Fruit fly (Drosophila melanogaster) whole organism, embryonic: Measurements from ENCODE around the gene Or22c.

Source experiments
- Ada2b ChIP-seq: fragments of 200-800 bp; sonication (Bioruptor generic); IDR thresholded peaks from 2 replicates; pipeline ENCODE4 v1.3.6; 2022; ENCODE audit warnings: missing biosample characterization, missing genetic modification characterization
- CG10267 ChIP-seq: fragments of 200-800 bp; sonication (Bioruptor generic); optimal IDR thresholded peaks from 2 replicates; lab custom pipeline; 2018; ENCODE audit warnings: missing biosample characterization, mild to moderate bottlenecking, missing genetic modification characterization, moderate library complexity
- CG11504 ChIP-seq: fragments of 200-800 bp; sonication (Bioruptor generic); optimal IDR thresholded peaks from 3 replicates; lab custom pipeline; 2019; ENCODE audit warnings: missing biosample characterization, mild to moderate bottlenecking, missing genetic modification characterization, moderate library complexity
- CG12104 ChIP-seq: fragments of 200-800 bp; sonication (Bioruptor generic); optimal IDR thresholded peaks from 3 replicates; lab custom pipeline; 2016; ENCODE audit warnings: missing biosample characterization, missing genetic modification characterization
- CG12391 ChIP-seq: fragments of 200-800 bp; sonication (Bioruptor generic); optimal IDR thresholded peaks from 3 replicates; lab custom pipeline; 2018; ENCODE audit warnings: missing biosample characterization, mild to moderate bottlenecking, missing genetic modification characterization, moderate library complexity
- CG13287 ChIP-seq: fragments of 200-800 bp; sonication (Bioruptor generic); IDR thresholded peaks from 2 replicates; pipeline ENCODE4 v1.3.6; 2022; ENCODE audit warnings: missing biosample characterization, missing genetic modification characterization; ENCODE audit not compliant: partially characterized antibody
- CG14014 ChIP-seq: fragments of 200-800 bp; sonication (Bioruptor generic); IDR thresholded peaks from 2 replicates; pipeline ENCODE4 v1.3.6; 2022; ENCODE audit warnings: missing biosample characterization, missing genetic modification characterization
- CG16813 ChIP-seq: fragments of 200-800 bp; sonication (Bioruptor generic); IDR thresholded peaks from 3 replicates; pipeline ENCODE4 v1.3.6; 2022; ENCODE audit warnings: missing biosample characterization, missing genetic modification characterization; ENCODE audit not compliant: partially characterized antibody
- CG17802 ChIP-seq: fragments of 200-800 bp; sonication (Bioruptor generic); optimal IDR thresholded peaks from 2 replicates; lab custom pipeline; 2018; ENCODE audit warnings: missing biosample characterization, mild to moderate bottlenecking, missing genetic modification characterization, moderate library complexity
- CG18262 ChIP-seq: fragments of 200-800 bp; optimal IDR thresholded peaks from 3 replicates; lab custom pipeline; 2019; ENCODE audit warnings: missing biosample characterization, mild to moderate bottlenecking, missing genetic modification characterization, moderate library complexity
- CG2678 ChIP-seq: fragments of 200-800 bp; sonication (Bioruptor generic); optimal IDR thresholded peaks from 3 replicates; lab custom pipeline; 2019; ENCODE audit warnings: missing biosample characterization, mild to moderate bottlenecking, missing genetic modification characterization, moderate library complexity
- CG31441 ChIP-seq: fragments of 200-800 bp; sonication (Bioruptor generic); IDR thresholded peaks from 2 replicates; pipeline ENCODE4 v1.3.6; 2022; ENCODE audit warnings: missing biosample characterization, missing genetic modification characterization
- CG34224 ChIP-seq: fragments of 200-800 bp; sonication (Bioruptor generic); IDR thresholded peaks from 3 replicates; pipeline ENCODE4 v1.3.6; 2022; ENCODE audit warnings: missing biosample characterization, missing genetic modification characterization; ENCODE audit not compliant: partially characterized antibody
- CG3726 ChIP-seq: fragments of 200-800 bp; sonication (Bioruptor generic); IDR thresholded peaks from 3 replicates; pipeline ENCODE4, ENCODE4 v1.3.6; 2022; ENCODE audit warnings: missing biosample characterization, missing genetic modification characterization
- CG42726 ChIP-seq: fragments of 200-800 bp; sonication (Bioruptor generic); IDR thresholded peaks from 2 replicates; pipeline ENCODE4 v1.3.6; 2022; ENCODE audit warnings: missing biosample characterization, missing genetic modification characterization; ENCODE audit not compliant: partially characterized antibody
- CG6791 ChIP-seq: fragments of 200-800 bp; sonication (Bioruptor generic); IDR thresholded peaks from 3 replicates; pipeline ENCODE4 v1.3.6; 2022; ENCODE audit warnings: missing biosample characterization, missing genetic modification characterization; ENCODE audit not compliant: partially characterized antibody
- CG9727 ChIP-seq: fragments of 200-800 bp; sonication (Bioruptor generic); optimal IDR thresholded peaks from 3 replicates; lab custom pipeline; 2017; ENCODE audit warnings: missing biosample characterization, mild to moderate bottlenecking, missing genetic modification characterization
- Dll ChIP-seq: fragments of 200-800 bp; sonication (Bioruptor generic); IDR thresholded peaks from 4 replicates; pipeline ENCODE4 v1.3.6; 2022; ENCODE audit warnings: missing biosample characterization, missing genetic modification characterization; ENCODE audit not compliant: partially characterized antibody
- Doc3 ChIP-seq: fragments of 200-800 bp; sonication (Bioruptor generic); IDR thresholded peaks from 3 replicates; pipeline ENCODE4 v1.3.6; 2022; ENCODE audit warnings: missing biosample characterization, missing genetic modification characterization; ENCODE audit not compliant: partially characterized antibody
- HLHmδ ChIP-seq: fragments of 200-800 bp; sonication (Bioruptor generic); optimal IDR thresholded peaks from 2 replicates; lab custom pipeline; 2018; ENCODE audit warnings: missing biosample characterization, mild to moderate bottlenecking, missing genetic modification characterization, moderate library complexity
- NC2β ChIP-seq: fragments of 200-800 bp; sonication (Bioruptor generic); optimal IDR thresholded peaks from 2 replicates; lab custom pipeline; 2016; ENCODE audit warnings: missing biosample characterization, missing genetic modification characterization
- Opbp ChIP-seq: fragments of 200-800 bp; sonication (Bioruptor generic); IDR thresholded peaks from 3 replicates; pipeline ENCODE4 v1.3.6; 2022; ENCODE audit warnings: missing biosample characterization, missing genetic modification characterization; ENCODE audit not compliant: partially characterized antibody
- Scr ChIP-seq: fragments of 200-800 bp; sonication (Bioruptor generic); IDR thresholded peaks from 2 replicates; pipeline ENCODE4 v1.3.6; 2022; ENCODE audit warnings: missing biosample characterization, missing genetic modification characterization; ENCODE audit not compliant: partially characterized antibody
- Stat92E ChIP-seq, 3 experiments: fragments of >200 bp in 2 of 3; fragments of 200-800 bp in 1 of 3; sonication (Bioruptor generic) in 1 of 3; optimal IDR thresholded peaks; 2 replicates each; lab custom pipeline; 2017 to 2019; ENCODE audit warnings: missing biosample characterization in 3 of 3, missing genetic modification characterization in 3 of 3, mild to moderate bottlenecking in 1 of 3, moderate library complexity in 1 of 3
- Xbp1 ChIP-seq: fragments of 200-800 bp; sonication (Bioruptor generic); optimal IDR thresholded peaks from 3 replicates; lab custom pipeline; 2016; ENCODE audit warnings: missing biosample characterization, mild to moderate bottlenecking, missing genetic modification characterization
- ato ChIP-seq: fragments of 200-800 bp; sonication (Bioruptor generic); IDR thresholded peaks from 2 replicates; pipeline ENCODE4 v1.3.6; 2022; ENCODE audit warnings: missing biosample characterization, missing genetic modification characterization; ENCODE audit not compliant: partially characterized antibody
- bbx ChIP-seq: fragments of 200-800 bp; sonication (Bioruptor generic); IDR thresholded peaks from 2 replicates; pipeline ENCODE4 v1.3.6; 2022; ENCODE audit warnings: missing biosample characterization, missing genetic modification characterization; ENCODE audit not compliant: partially characterized antibody
- chif ChIP-seq, 2 experiments: fragments of 200-800 bp; sonication (Bioruptor generic); optimal IDR thresholded peaks; 3 replicates each; lab custom pipeline; 2016; ENCODE audit warnings: missing biosample characterization in 2 of 2, missing genetic modification characterization in 2 of 2
- cwo ChIP-seq: fragments of 200-800 bp; sonication (Bioruptor generic); optimal IDR thresholded peaks from 3 replicates; lab custom pipeline; 2017; ENCODE audit warnings: missing biosample characterization, missing genetic modification characterization, mild to moderate bottlenecking, moderate library complexity, missing genetic modification reagents
- exex ChIP-seq: fragments of 200-800 bp; sonication (Bioruptor generic); optimal IDR thresholded peaks from 4 replicates; lab custom pipeline; 2018; ENCODE audit warnings: missing biosample characterization, mild to moderate bottlenecking, missing genetic modification characterization, moderate library complexity
- gem ChIP-seq: fragments of 200-800 bp; sonication (Bioruptor generic); optimal IDR thresholded peaks from 2 replicates; lab custom pipeline; 2019; ENCODE audit warnings: missing biosample characterization, mild to moderate bottlenecking, missing genetic modification characterization, moderate library complexity
- grn ChIP-seq: fragments of 200-800 bp; sonication (Bioruptor generic); optimal IDR thresholded peaks from 3 replicates; lab custom pipeline; 2017; ENCODE audit warnings: missing biosample characterization, missing genetic modification characterization
- gt ChIP-seq: fragments of 200-800 bp; sonication (Bioruptor generic); IDR thresholded peaks from 2 replicates; pipeline ENCODE4 v1.3.6; 2022; ENCODE audit warnings: missing biosample characterization, missing genetic modification characterization
- hb ChIP-seq: fragments of 200-800 bp; sonication (Bioruptor generic); IDR thresholded peaks from 3 replicates; pipeline ENCODE4 v1.3.6; 2022; ENCODE audit warnings: missing biosample characterization, missing genetic modification characterization; ENCODE audit not compliant: partially characterized antibody
- hkb ChIP-seq, 2 experiments: fragments of 200-800 bp in 1 of 2; fragments of >200 bp in 1 of 2; sonication (Bioruptor generic) in 1 of 2; IDR thresholded peaks in 1 of 2; optimal IDR thresholded peaks in 1 of 2; 2 replicates each; pipeline versions ENCODE4 v1.3.6 to Lab custom; 2017 to 2022; ENCODE audit warnings: missing biosample characterization in 1 of 2, missing genetic modification characterization in 1 of 2
- knrl ChIP-seq: fragments of 200-800 bp; sonication (Bioruptor generic); IDR thresholded peaks from 3 replicates; pipeline ENCODE4 v1.3.6; 2022; ENCODE audit warnings: missing biosample characterization, missing genetic modification characterization; ENCODE audit not compliant: partially characterized antibody
- lmd ChIP-seq: fragments of 200-800 bp; sonication (Bioruptor generic); IDR thresholded peaks from 2 replicates; pipeline ENCODE4 v1.3.6; 2022; ENCODE audit warnings: missing biosample characterization, missing genetic modification characterization
- mld ChIP-seq: fragments of 200-800 bp; sonication (Bioruptor generic); IDR thresholded peaks from 3 replicates; pipeline ENCODE4 v1.3.6; 2022; ENCODE audit warnings: missing biosample characterization, missing genetic modification characterization; ENCODE audit not compliant: partially characterized antibody
- nerfin-2 ChIP-seq: fragments of 200-800 bp; sonication (Bioruptor generic); IDR thresholded peaks from 2 replicates; pipeline ENCODE4 v1.3.6; 2022; ENCODE audit warnings: missing biosample characterization, missing genetic modification characterization; ENCODE audit not compliant: partially characterized antibody
- sima ChIP-seq: fragments of 200-800 bp; sonication (Bioruptor generic); optimal IDR thresholded peaks from 2 replicates; lab custom pipeline; 2016; ENCODE audit warnings: missing biosample characterization, missing genetic modification characterization
- tin ChIP-seq: fragments of 200-800 bp; sonication (Bioruptor generic); optimal IDR thresholded peaks from 3 replicates; lab custom pipeline; 2016; ENCODE audit warnings: missing biosample characterization, missing genetic modification characterization
- unc-4 ChIP-seq: fragments of 200-800 bp; sonication (Bioruptor generic); IDR thresholded peaks from 2 replicates; pipeline ENCODE4 v1.3.6; 2022; ENCODE audit warnings: missing biosample characterization, missing genetic modification characterization; ENCODE audit not compliant: partially characterized antibody
- vnd ChIP-seq: fragments of 200-800 bp; sonication (Bioruptor generic); IDR thresholded peaks from 3 replicates; pipeline ENCODE4 v1.3.6; 2022; ENCODE audit warnings: missing biosample characterization, missing genetic modification characterization; ENCODE audit not compliant: partially characterized antibody
- vvl ChIP-seq: fragments of 200-800 bp; sonication (Bioruptor generic); IDR thresholded peaks from 2 replicates; pipeline ENCODE4 v1.3.6; 2022; ENCODE audit warnings: missing biosample characterization, missing genetic modification characterization

Or22c gene

DNA sequence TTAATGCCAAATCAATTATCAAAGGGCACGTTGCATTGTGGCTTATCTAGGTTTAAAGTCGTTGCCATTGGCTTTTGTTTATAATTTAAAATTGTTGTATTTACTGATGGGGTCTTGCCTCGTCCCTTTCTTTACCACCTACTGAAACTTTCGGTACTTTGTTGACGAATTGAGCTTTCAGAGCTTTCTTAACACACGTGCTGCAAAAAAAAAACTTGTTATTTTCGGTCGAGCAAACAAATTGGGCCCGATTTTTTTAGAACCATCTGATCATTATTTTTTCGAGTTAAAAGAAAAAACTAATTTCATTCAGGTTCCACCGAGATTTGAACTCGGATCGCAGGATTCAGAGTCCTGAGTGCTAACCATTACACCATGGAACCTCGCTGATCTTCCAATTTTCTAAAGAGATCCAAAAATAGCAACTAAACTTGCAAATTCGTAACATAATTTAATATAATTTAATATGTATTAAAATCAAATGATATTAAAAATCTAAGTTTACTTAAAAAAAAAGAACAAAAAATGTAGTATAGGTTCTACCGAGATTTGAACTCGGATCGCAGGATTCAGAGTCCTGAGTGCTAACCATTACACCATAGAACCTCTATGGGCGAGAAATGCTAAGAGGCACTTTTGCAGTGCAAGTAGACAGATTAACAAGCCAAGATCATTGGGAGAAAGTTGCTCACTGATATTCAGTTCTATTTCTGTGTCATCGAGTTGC lies 43.9 kb upstream of the Or22c start:
- TF ChIP-seq mld (peak; percentile 85), hkb (optimal IDR thresholded peaks at IDR 0.05; lab: Kevin White, UChicago) (no peak), hkb (GFP tag; IDR thresholded peaks at IDR 0.05; lab: Robert Waterston, UW) (0 out of 2 replicates have a peak, but pooled peaks have one; percentile 12), CG18262 (peak; percentile 26), CG31441 (peak; percentile 33; the same call in 1 of the 2 replicates), bbx (GFP tag; lab: Robert Waterston, UW) (peak; percentile 85), CG14014 (no peak), CG16813 (GFP tag; lab: Robert Waterston, UW) (peak; percentile 90), ato (GFP tag; lab: Robert Waterston, UW) (peak; percentile 80), CG17802 (tag; lab: Kevin White, UChicago) (no peak), Stat92E (GFP tag; optimal IDR thresholded peaks at IDR 0.05; lab: Kevin White, UChicago) (peak in 1 of 3 experiments; percentile 50), CG11504 (tag; lab: Kevin White, UChicago) (peak; percentile 13), Doc3 (GFP tag; lab: Robert Waterston, UW) (0 out of 3 replicates have a peak, but pooled peaks have one; percentile 27), knrl (GFP tag; lab: Robert Waterston, UW) (peak; percentile 55), hb (0 out of 3 replicates have a peak, but pooled peaks have one; percentile 50), lmd (GFP tag; lab: Robert Waterston, UW) (no peak), HLHmδ (GFP tag; lab: Kevin White, UChicago) (no peak), exex (tag; lab: Kevin White, UChicago) (peak; percentile 40), cwo (GFP tag; lab: Kevin White, UChicago) (peak; percentile 92), sima (GFP tag; lab: Kevin White, UChicago) (no peak), nerfin-2 (GFP tag; lab: Robert Waterston, UW) (peak; percentile 73), Opbp (GFP tag; lab: Robert Waterston, UW) (peak; percentile 85; the same call in 2 of the 3 replicates), CG9727 (GFP tag; lab: Kevin White, UChicago) (no peak), gt (GFP tag; lab: Robert Waterston, UW) (no peak), tin (GFP tag; lab: Kevin White, UChicago) (no peak), CG2678 (tag; lab: Kevin White, UChicago) (peak; percentile 16), Xbp1 (no peak), CG42726 (GFP tag; lab: Robert Waterston, UW) (peak; percentile 92), CG3726 (GFP tag; lab: Robert Waterston, UW) (no peak), grn (GFP tag; lab: Kevin White, UChicago) (peak; percentile 17), Ada2b (GFP tag; lab: Robert Waterston, UW) (no peak), vvl (GFP tag; lab: Robert Waterston, UW) (0 out of 2 replicates have a peak, but pooled peaks have one; percentile 17), Scr (GFP tag; lab: Robert Waterston, UW) (peak; percentile 77), gem (peak; percentile 13), Dll (GFP tag; lab: Robert Waterston, UW) (peak; percentile 64; the same call in 2 of the 4 replicates), NC2β (no peak), chif (GFP tag; optimal IDR thresholded peaks at IDR 0.05; lab: Kevin White, UChicago) (no peak), CG13287 (peak; percentile 9; the same call in 1 of the 2 replicates), CG12104 (GFP tag; lab: Kevin White, UChicago) (no peak), CG6791 (GFP tag; lab: Robert Waterston, UW) (peak; percentile 93), CG10267 (tag; lab: Kevin White, UChicago) (peak; percentile 2), unc-4 (GFP tag; lab: Robert Waterston, UW) (peak; percentile 22; the same call in 1 of the 2 replicates), CG12391 (tag; lab: Kevin White, UChicago) (peak; percentile 48), vnd (peak; percentile 60; the same call in 2 of the 3 replicates), CG34224 (GFP tag; lab: Robert Waterston, UW) (peak; percentile 56; the same call in 2 of the 3 replicates)
